Fruit fly (Drosophila melanogaster): Measurements from ENCODE around the gene Dpm3.

The Dpm3 gene

dm6 chr3R:13366561-13367518, 36.0 kb downstream of the Dpm3 start, which contains the start of gene Elp6 (continued):
- peak; percentile 94 for TF ChIP-seq svp (GFP tag)
- TF ChIP-seq dsx (GFP tag; optimal IDR thresholded peaks at IDR 0.05; ENCODE audit: poor library complexity, severe bottlenecking): peak; percentile 54
- TF ChIP-seq CG7368 (GFP tag; optimal IDR thresholded peaks at IDR 0.05): peak; percentile 70
- TF ChIP-seq CG6792 (GFP tag; optimal IDR thresholded peaks at IDR 0.05): peak; percentile 80
- peak; percentile 57 for TF ChIP-seq dac (GFP tag; optimal IDR thresholded peaks at IDR 0.05)
- TF ChIP-seq Met (GFP tag; optimal IDR thresholded peaks at IDR 0.05): peak; percentile 85
- TF ChIP-seq CG1621 (tag; optimal IDR thresholded peaks at IDR 0.05): peak; percentile 28
- peak; percentile 60 for TF ChIP-seq Blimp-1 (GFP tag; optimal IDR thresholded peaks at IDR 0.05)
- peak; percentile 84 for TF ChIP-seq cyc (GFP tag; optimal IDR thresholded peaks at IDR 0.05)
- TF ChIP-seq Eip75B (GFP tag; optimal IDR thresholded peaks at IDR 0.05): peak; percentile 90
- TF ChIP-seq Hr39 (GFP tag; optimal IDR thresholded peaks at IDR 0.05): peak; percentile 87
- peak; percentile 87 for TF ChIP-seq CG11762 (GFP tag; optimal IDR thresholded peaks at IDR 0.05; ENCODE audit: insufficient read depth)
- TF ChIP-seq lz (GFP tag; optimal IDR thresholded peaks at IDR 0.05): peak; percentile 88
- peak; percentile 78 for TF ChIP-seq CG8319 (GFP tag; optimal IDR thresholded peaks at IDR 0.05)
- peak; percentile 60 for TF ChIP-seq Gug (GFP tag; IDR thresholded peaks at IDR 0.05)
- peak; percentile 90 for TF ChIP-seq CG31627 (GFP tag; optimal IDR thresholded peaks at IDR 0.05)
- peak; percentile 79 for TF ChIP-seq CG6808 (GFP tag; optimal IDR thresholded peaks at IDR 0.05)
- peak; percentile 85 for TF ChIP-seq OdsH (GFP tag; optimal IDR thresholded peaks at IDR 0.05)
- TF ChIP-seq CG11294 (GFP tag; IDR thresholded peaks at IDR 0.05): peak; percentile 29; the same call in 1 of the 2 replicates
- peak; percentile 81 for TF ChIP-seq CG4318 (GFP tag; optimal IDR thresholded peaks at IDR 0.05)
- TF ChIP-seq vri (GFP tag; optimal IDR thresholded peaks at IDR 0.05): peak; percentile 58
- peak; percentile 66 for TF ChIP-seq CG3032 (tag; optimal IDR thresholded peaks at IDR 0.05)
- peak; percentile 72 for TF ChIP-seq fd59A (GFP tag; optimal IDR thresholded peaks at IDR 0.05)
- TF ChIP-seq Hr4 (GFP tag; optimal IDR thresholded peaks at IDR 0.05): peak; percentile 89
- peak; percentile 75 for TF ChIP-seq CG11902 (GFP tag; optimal IDR thresholded peaks at IDR 0.05)
- TF ChIP-seq achi (GFP tag; optimal IDR thresholded peaks at IDR 0.05): peak; percentile 85
- TF ChIP-seq Smox (GFP tag; optimal IDR thresholded peaks at IDR 0.05): peak; percentile 86
- peak; percentile 79 for TF ChIP-seq Sox102F (GFP tag; optimal IDR thresholded peaks at IDR 0.05)
- TF ChIP-seq fd85E (GFP tag; optimal IDR thresholded peaks at IDR 0.05): no peak
- peak in 1 of 2 experiments; percentile 73 for TF ChIP-seq ss (GFP tag; optimal IDR thresholded peaks at IDR 0.05)
- peak; percentile 95 for TF ChIP-seq Eip78C (GFP tag)
- TF ChIP-seq salr (GFP tag; optimal IDR thresholded peaks at IDR 0.05): peak in 1 of 2 experiments; percentile 93
- TF ChIP-seq CG9139 (GFP tag; optimal IDR thresholded peaks at IDR 0.05): no peak
- peak; percentile 81 for TF ChIP-seq eg (GFP tag; IDR thresholded peaks at IDR 0.05)
- peak; percentile 56; the same call in 2 of the 3 replicates for TF ChIP-seq CG8119 (GFP tag; IDR thresholded peaks at IDR 0.05)
- peak; percentile 86 for TF ChIP-seq Sox15 (GFP tag; optimal IDR thresholded peaks at IDR 0.05)
- peak; percentile 82 for TF ChIP-seq acj6 (GFP tag; optimal IDR thresholded peaks at IDR 0.05)

- no peak for TF ChIP-seq CG16779 (tag; optimal IDR thresholded peaks at IDR 0.05)
- TF ChIP-seq lz (GFP tag; optimal IDR thresholded peaks at IDR 0.05): no peak
- no peak for TF ChIP-seq Ets21C (GFP tag; optimal IDR thresholded peaks at IDR 0.05)
- TF ChIP-seq CG6854 (GFP tag; optimal IDR thresholded peaks at IDR 0.05): no peak
- TF ChIP-seq CG8319 (GFP tag; optimal IDR thresholded peaks at IDR 0.05): no peak
- no peak for TF ChIP-seq dsx (GFP tag; optimal IDR thresholded peaks at IDR 0.05; ENCODE audit: poor library complexity, severe bottlenecking)
- TF ChIP-seq CG11762 (GFP tag; optimal IDR thresholded peaks at IDR 0.05; ENCODE audit: insufficient read depth): no peak
- no peak for TF ChIP-seq Ets96B (tag; optimal IDR thresholded peaks at IDR 0.05)
- TF ChIP-seq eg (GFP tag; IDR thresholded peaks at IDR 0.05): no peak
- no peak for TF ChIP-seq Sox14 (GFP tag; optimal IDR thresholded peaks at IDR 0.05)
- no peak for TF ChIP-seq Hr38 (GFP tag; optimal IDR thresholded peaks at IDR 0.05)
- no peak for TF ChIP-seq Smox (GFP tag; optimal IDR thresholded peaks at IDR 0.05)
- peak; percentile 48 for TF ChIP-seq Eip78C (GFP tag)
- TF ChIP-seq CG4318 (GFP tag; optimal IDR thresholded peaks at IDR 0.05): no peak
- no peak for TF ChIP-seq CG1621 (tag; optimal IDR thresholded peaks at IDR 0.05)
- TF ChIP-seq achi (GFP tag; optimal IDR thresholded peaks at IDR 0.05): no peak
- TF ChIP-seq Eip93F (GFP tag; optimal IDR thresholded peaks at IDR 0.05): no peak
- no peak for TF ChIP-seq CG10631 (GFP tag; optimal IDR thresholded peaks at IDR 0.05)
- TF ChIP-seq CG15336 (GFP tag; IDR thresholded peaks at IDR 0.05): no peak
- no peak for TF ChIP-seq CG11902 (GFP tag; optimal IDR thresholded peaks at IDR 0.05)
- TF ChIP-seq esn (GFP tag; optimal IDR thresholded peaks at IDR 0.05): peak; percentile 7
These were observed 37.0 kb downstream of the Dpm3 start for dm6 chr3R:13365665-13366414.
